Fruit fly (Drosophila melanogaster): ENCODE data around the gene Ugt305A1.

Ugt305A1 gene

DNA sequence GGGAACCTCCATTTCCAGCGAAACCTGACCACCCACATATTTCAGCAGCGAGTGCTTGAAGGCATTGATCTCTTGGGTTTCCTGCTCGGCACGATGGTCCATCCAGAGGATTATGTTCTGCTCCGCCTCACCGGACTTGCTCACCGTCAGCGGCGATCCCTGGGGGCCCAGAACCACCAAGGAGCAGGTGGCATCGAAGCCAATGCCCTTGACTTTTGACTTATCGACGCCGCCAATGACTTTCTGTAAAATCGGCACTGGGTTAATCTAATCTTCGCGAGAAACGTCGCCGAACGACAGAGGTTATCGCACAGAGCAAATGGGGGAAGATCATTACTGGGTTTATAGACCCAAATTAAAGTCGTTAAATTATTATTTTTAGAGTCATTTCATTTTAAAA, 35.1 kb upstream of the Ugt305A1 start:
- TF ChIP-seq CG8301 (tag; optimal IDR thresholded peaks at IDR 0.05), result no peak
- no peak for TF ChIP-seq D1 (tag; optimal IDR thresholded peaks at IDR 0.05)
- TF ChIP-seq CG9948 (tag; optimal IDR thresholded peaks at IDR 0.05), result no peak
- TF ChIP-seq CG15710 (tag; optimal IDR thresholded peaks at IDR 0.05), result no peak
- no peak for TF ChIP-seq CG10348 (GFP tag; IDR thresholded peaks at IDR 0.05)
- TF ChIP-seq Ets98B (GFP tag; IDR thresholded peaks at IDR 0.05), result no peak
- no peak for TF ChIP-seq rn (GFP tag; IDR thresholded peaks at IDR 0.05)
- no peak for TF ChIP-seq Pif1A (GFP tag; optimal IDR thresholded peaks at IDR 0.05)
- TF ChIP-seq CG32121 (GFP tag; IDR thresholded peaks at IDR 0.05), result no peak
- TF ChIP-seq CG34367 (tag; optimal IDR thresholded peaks at IDR 0.05), result no peak

DNA sequence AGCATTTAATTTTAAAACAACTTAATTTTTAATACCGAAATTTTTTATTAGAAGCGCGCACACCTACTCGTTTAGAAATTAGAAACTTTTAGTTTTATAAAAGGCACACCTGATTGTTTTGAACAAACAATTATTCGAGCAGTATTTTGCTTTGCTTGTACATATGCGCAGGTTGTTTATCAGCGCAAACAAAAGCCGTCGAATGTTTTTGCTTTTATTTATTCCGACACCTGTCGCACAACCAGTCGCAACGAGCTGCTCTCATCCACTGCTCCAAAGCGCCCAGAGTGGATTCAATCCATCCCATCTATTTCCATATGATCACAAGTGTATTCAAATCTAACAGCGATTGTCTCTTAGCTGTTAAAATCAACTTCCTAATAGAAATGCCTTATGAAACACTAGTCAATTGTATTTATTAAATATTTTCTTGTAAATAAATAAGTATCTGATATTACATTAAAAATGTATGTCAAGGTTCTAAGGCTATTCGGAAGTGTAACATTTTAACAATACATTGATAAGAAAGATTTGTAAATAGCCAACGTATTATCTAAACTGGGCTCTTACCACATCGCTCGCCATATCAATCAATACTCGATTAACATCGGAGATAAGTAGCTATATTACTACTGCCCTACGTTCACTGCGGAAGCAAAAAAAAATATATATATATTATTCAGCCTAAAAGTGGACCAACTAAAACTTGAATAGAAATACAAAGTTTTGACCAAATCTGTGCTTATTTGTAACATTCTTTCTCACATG, 33.6 kb upstream of the Ugt305A1 start, which contains the start of gene CG11594:
Gene CG11594 (minus strand): TSS at position 274 of the 768 bp plus-strand sequence.
- TF ChIP-seq gl (tag; optimal IDR thresholded peaks at IDR 0.05), result no peak
- no peak for TF ChIP-seq EcR (GFP tag; optimal IDR thresholded peaks at IDR 0.05)
- TF ChIP-seq fd96Ca (GFP tag; IDR thresholded peaks at IDR 0.05), result no peak
- no peak for TF ChIP-seq CG13204 (GFP tag; optimal IDR thresholded peaks at IDR 0.05)

DNA sequence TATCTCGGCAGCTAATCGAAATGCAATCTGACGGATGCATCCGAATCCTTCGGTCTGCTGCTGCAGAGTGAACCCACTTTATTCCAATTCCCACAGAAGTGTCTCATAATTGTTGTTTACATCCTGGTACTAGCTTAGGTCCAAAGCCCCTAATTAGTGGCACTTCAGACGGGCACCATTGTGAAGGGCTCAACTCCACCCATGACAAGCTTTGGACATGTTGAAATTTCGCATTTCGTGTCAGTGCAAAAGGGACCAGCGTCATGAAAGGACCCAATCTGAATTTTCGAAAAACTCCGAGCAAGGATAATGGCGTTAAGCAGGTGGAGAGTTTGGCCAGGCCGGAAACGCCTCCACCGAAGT, 33.1 kb upstream of the Ugt305A1 start, which contains the start of gene Gr64a:
Gene Gr64a (plus strand): TSS at position 264 of the 363 bp plus-strand sequence.
- TF ChIP-seq CG9948 (tag; optimal IDR thresholded peaks at IDR 0.05), result no peak

DNA sequence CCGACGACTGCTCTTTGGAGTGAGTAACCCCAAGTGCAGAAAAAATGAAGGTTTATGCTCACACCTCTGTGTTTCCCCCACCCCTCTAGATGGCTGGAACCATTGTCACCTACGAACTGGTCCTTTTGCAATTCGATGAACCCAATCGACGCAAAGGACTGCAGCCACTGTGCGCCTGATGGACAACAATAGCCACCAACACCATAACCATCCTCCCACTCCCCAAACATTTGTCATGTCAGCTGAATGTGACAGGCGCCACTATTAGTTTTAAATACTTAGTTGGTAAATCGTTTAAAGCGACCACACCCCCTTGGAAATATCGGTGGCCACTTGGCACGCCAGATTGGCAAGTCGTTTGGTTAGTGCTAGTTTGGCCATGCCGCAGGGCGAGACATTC, 31.3 kb upstream of the Ugt305A1 start, which contains the start of the genes Gr64b and Gr64c:
Gene Gr64b (plus strand): TSS at position 301 of the 400 bp plus-strand sequence.
Gene Gr64c (plus strand): TSS at position 301 of the 400 bp plus-strand sequence.
- TF ChIP-seq CG9948 (tag; optimal IDR thresholded peaks at IDR 0.05) (no peak), CG15710 (tag; optimal IDR thresholded peaks at IDR 0.05) (no peak), CG32121 (GFP tag; IDR thresholded peaks at IDR 0.05) (no peak), Ets98B (GFP tag; IDR thresholded peaks at IDR 0.05) (no peak), gl (tag; optimal IDR thresholded peaks at IDR 0.05) (no peak), Pif1B (GFP tag; optimal IDR thresholded peaks at IDR 0.05) (no peak), CG12605 (GFP tag; IDR thresholded peaks at IDR 0.05) (no peak), CG4496 (GFP tag; IDR thresholded peaks at IDR 0.05) (no peak), CG13204 (GFP tag; optimal IDR thresholded peaks at IDR 0.05) (no peak), CG34367 (tag; optimal IDR thresholded peaks at IDR 0.05) (no peak), CG8301 (tag; optimal IDR thresholded peaks at IDR 0.05) (no peak), Snoo (tag; optimal IDR thresholded peaks at IDR 0.05) (no peak), CG8159 (tag; optimal IDR thresholded peaks at IDR 0.05) (no peak), Pif1A (GFP tag; optimal IDR thresholded peaks at IDR 0.05) (no peak), fd96Ca (GFP tag; IDR thresholded peaks at IDR 0.05) (no peak)

DNA sequence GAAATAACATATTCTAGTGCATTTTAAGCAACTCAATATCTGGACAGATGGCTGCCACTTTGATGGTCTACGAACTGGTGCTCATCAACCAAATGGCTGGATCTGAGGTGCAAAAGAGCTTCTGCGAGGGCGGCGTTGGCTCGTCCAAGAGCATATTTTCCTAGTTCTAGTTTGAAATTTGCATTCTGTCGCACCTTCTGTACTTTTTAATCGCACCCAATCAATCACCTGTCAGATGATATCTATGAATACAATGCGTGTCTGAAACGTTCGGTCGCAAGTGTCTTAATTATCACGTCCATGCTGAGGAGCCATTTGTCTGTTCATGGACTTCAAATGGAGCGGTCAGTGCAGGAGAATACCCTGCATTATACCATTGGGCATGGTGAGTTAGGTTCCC, 27.8 kb upstream of the Ugt305A1 start, which contains the start of the genes Gr64d and Gr64e:
Gene Gr64d (plus strand): TSS at position 301 of the 400 bp plus-strand sequence.
Gene Gr64e (plus strand): TSS at position 380 of the 400 bp plus-strand sequence.
- no peak for TF ChIP-seq D1 (tag; optimal IDR thresholded peaks at IDR 0.05)
- TF ChIP-seq gl (tag; optimal IDR thresholded peaks at IDR 0.05), result no peak
- no peak for TF ChIP-seq CG17806 (tag; optimal IDR thresholded peaks at IDR 0.05)
- no peak for TF ChIP-seq CG8159 (tag; optimal IDR thresholded peaks at IDR 0.05)
- TF ChIP-seq CG4496 (GFP tag; IDR thresholded peaks at IDR 0.05), result no peak
- TF ChIP-seq CG32121 (GFP tag; IDR thresholded peaks at IDR 0.05), result no peak
- TF ChIP-seq Ets98B (GFP tag; IDR thresholded peaks at IDR 0.05), result no peak

DNA sequence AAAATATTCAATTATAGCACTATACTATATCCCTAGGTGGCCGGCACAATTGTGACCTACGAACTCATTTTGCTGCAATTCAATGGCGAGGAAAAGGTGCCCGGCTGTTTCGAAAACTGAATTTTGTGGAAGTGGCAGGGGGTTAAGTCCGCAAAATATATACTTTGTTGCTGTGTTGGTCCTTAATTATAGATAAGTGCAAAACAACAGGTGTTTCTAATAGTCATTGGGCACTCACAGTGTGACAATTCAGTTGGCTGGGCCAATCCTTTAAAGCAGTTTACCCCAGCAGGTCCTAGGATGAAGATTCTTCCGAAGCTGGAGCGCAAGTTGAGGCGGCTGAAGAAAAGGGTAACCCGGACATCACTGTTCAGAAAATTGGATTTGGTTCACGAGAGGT, 24.1 kb upstream of the Ugt305A1 start, which contains the start of gene Gr64f:
Gene Gr64f (plus strand): TSS at position 301 of the 400 bp plus-strand sequence.
- TF ChIP-seq fd96Ca (GFP tag; IDR thresholded peaks at IDR 0.05), result no peak
- TF ChIP-seq Pif1A (GFP tag; optimal IDR thresholded peaks at IDR 0.05), result no peak
- TF ChIP-seq Snoo (tag; optimal IDR thresholded peaks at IDR 0.05), result no peak
- no peak for TF ChIP-seq CG32121 (GFP tag; IDR thresholded peaks at IDR 0.05)
- TF ChIP-seq CG15710 (tag; optimal IDR thresholded peaks at IDR 0.05), result no peak
- no peak for TF ChIP-seq gl (tag; optimal IDR thresholded peaks at IDR 0.05)
- no peak for TF ChIP-seq CG8159 (tag; optimal IDR thresholded peaks at IDR 0.05)
- no peak for TF ChIP-seq Ets98B (GFP tag; IDR thresholded peaks at IDR 0.05)

DNA sequence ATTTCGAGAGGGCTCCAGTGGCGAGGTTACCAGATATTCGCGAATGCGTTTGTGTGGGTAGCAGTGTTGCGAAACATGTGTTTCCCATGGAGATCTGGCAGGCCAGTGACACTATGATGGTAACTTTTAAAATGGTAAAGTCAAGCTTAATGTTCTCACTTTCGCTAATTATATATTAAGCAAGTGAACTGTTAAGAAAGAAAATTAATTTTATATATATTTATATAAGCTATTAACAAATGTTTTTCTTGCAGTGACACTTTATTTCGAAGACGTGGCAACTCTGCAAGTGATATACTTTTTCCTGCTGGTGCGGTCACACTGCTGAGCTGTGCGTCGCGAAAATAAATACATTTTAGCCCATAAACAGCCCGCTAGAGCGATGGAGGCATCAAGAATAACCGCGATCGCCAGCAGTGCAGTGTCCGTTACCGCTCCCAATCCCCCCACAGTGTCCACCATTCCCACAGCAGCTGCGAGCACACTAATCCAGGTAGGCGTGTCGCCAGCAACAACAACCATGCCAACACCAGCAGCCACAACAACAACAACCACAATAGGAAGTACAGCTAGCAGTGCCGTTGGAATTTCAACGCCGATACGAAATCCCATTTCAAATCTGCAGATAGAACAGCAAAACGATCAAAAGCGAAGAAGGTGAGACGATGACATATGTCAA, 19.2 kb upstream of the Ugt305A1 start, which contains the start of the genes CG11593 and Rcd5:
Gene CG11593 (minus strand): TSS at position 236 of the 679 bp plus-strand sequence.
Gene Rcd5 (plus strand): TSS at position 283 of the 679 bp plus-strand sequence.
- TF ChIP-seq D1 (tag; optimal IDR thresholded peaks at IDR 0.05) (no peak), CG32121 (GFP tag; IDR thresholded peaks at IDR 0.05) (peak; percentile 62), CG12605 (GFP tag; IDR thresholded peaks at IDR 0.05) (no peak), CG10348 (GFP tag; IDR thresholded peaks at IDR 0.05) (no peak), rn (GFP tag; IDR thresholded peaks at IDR 0.05) (peak; percentile 70), CG15710 (tag; optimal IDR thresholded peaks at IDR 0.05) (no peak), gl (tag; optimal IDR thresholded peaks at IDR 0.05) (no peak), EcR (GFP tag; optimal IDR thresholded peaks at IDR 0.05) (no peak), CG17806 (tag; optimal IDR thresholded peaks at IDR 0.05) (no peak), CG4496 (GFP tag; IDR thresholded peaks at IDR 0.05) (peak; percentile 75), CG34367 (tag; optimal IDR thresholded peaks at IDR 0.05) (peak; percentile 8), Pif1B (GFP tag; optimal IDR thresholded peaks at IDR 0.05) (no peak), CG8159 (tag; optimal IDR thresholded peaks at IDR 0.05) (no peak), fd96Ca (GFP tag; IDR thresholded peaks at IDR 0.05) (peak; percentile 77), Ets98B (GFP tag; IDR thresholded peaks at IDR 0.05) (no peak; the same call in 1 of the 2 replicates), Pif1A (GFP tag; optimal IDR thresholded peaks at IDR 0.05) (no peak)

Data from whole organism, pupa.